Fruit fly (Drosophila melanogaster) whole organism, embryonic: ENCODE data around the gene CG8097.

ENCODE experiments used
- CG11085 ChIP-seq: fragments of 200-800 bp; sonication (Bioruptor generic); IDR thresholded peaks from 2 replicates; pipeline ENCODE4 v1.3.6; 2022; ENCODE audit warnings: missing biosample characterization, missing genetic modification characterization
- CG11093 ChIP-seq: fragments of 200-800 bp; sonication (Bioruptor generic); IDR thresholded peaks from 3 replicates; pipeline ENCODE4 v1.3.6; 2022; ENCODE audit warnings: missing biosample characterization, missing genetic modification characterization
- CG11398 ChIP-seq: fragments of 200-800 bp; sonication (Bioruptor generic); optimal IDR thresholded peaks from 2 replicates; lab custom pipeline; 2016; ENCODE audit warnings: missing biosample characterization, missing genetic modification characterization
- CG12299 ChIP-seq: fragments of 200-800 bp; sonication (Bioruptor generic); optimal IDR thresholded peaks from 2 replicates; lab custom pipeline; 2018; ENCODE audit warnings: missing biosample characterization, mild to moderate bottlenecking, missing genetic modification characterization
- CG12744 ChIP-seq: fragments of 200-800 bp; sonication (Bioruptor generic); optimal IDR thresholded peaks from 2 replicates; lab custom pipeline; 2016; ENCODE audit warnings: missing biosample characterization, missing genetic modification characterization
- CG15269 ChIP-seq: fragments of 200-800 bp; sonication (Bioruptor generic); optimal IDR thresholded peaks from 2 replicates; lab custom pipeline; 2018; ENCODE audit warnings: missing biosample characterization, mild to moderate bottlenecking, missing genetic modification characterization, moderate library complexity
- CG1602 ChIP-seq: fragments of 200-800 bp; sonication (Bioruptor generic); optimal IDR thresholded peaks from 3 replicates; lab custom pipeline; 2016; ENCODE audit warnings: missing biosample characterization, missing genetic modification characterization
- CG18599 ChIP-seq: fragments of 200-800 bp; sonication (Bioruptor generic); optimal IDR thresholded peaks from 3 replicates; lab custom pipeline; 2017; ENCODE audit warnings: missing biosample characterization, missing genetic modification characterization, mild to moderate bottlenecking, moderate library complexity, missing genetic modification reagents
- CG2116 ChIP-seq: fragments of 200-800 bp; sonication (Bioruptor generic); optimal IDR thresholded peaks from 3 replicates; lab custom pipeline; 2018; ENCODE audit warnings: missing biosample characterization, mild to moderate bottlenecking, missing genetic modification characterization
- CG3163 ChIP-seq: fragments of 200-800 bp; sonication (Bioruptor generic); optimal IDR thresholded peaks from 3 replicates; lab custom pipeline; 2016; ENCODE audit warnings: missing biosample characterization, missing genetic modification characterization
- CG4617 ChIP-seq: fragments of 200-800 bp; sonication (Bioruptor generic); optimal IDR thresholded peaks from 3 replicates; lab custom pipeline; 2016; ENCODE audit warnings: missing biosample characterization, missing genetic modification characterization, borderline replicate concordance
- CG6175 ChIP-seq: fragments of 200-800 bp; sonication (Bioruptor generic); IDR thresholded peaks from 3 replicates; pipeline ENCODE4 v1.3.6; 2022; ENCODE audit warnings: missing biosample characterization, missing genetic modification characterization
- CG6654 ChIP-seq: fragments of 200-800 bp; sonication (Bioruptor generic); optimal IDR thresholded peaks from 2 replicates; lab custom pipeline; 2017; ENCODE audit warnings: missing biosample characterization, mild to moderate bottlenecking, missing genetic modification characterization
- CG6689 ChIP-seq: fragments of 200-800 bp; sonication (Bioruptor generic); IDR thresholded peaks from 2 replicates; pipeline ENCODE4 v1.3.6; 2022; ENCODE audit warnings: missing biosample characterization, missing genetic modification characterization
- CG7372 ChIP-seq: fragments of 200-800 bp; sonication (Bioruptor generic); IDR thresholded peaks from 2 replicates; pipeline ENCODE4 v1.3.6; 2022; ENCODE audit warnings: missing biosample characterization, missing genetic modification characterization
- CG7556 ChIP-seq: fragments of 200-800 bp; sonication (Bioruptor generic); optimal IDR thresholded peaks from 2 replicates; lab custom pipeline; 2017; ENCODE audit warnings: missing biosample characterization, mild to moderate bottlenecking, missing genetic modification characterization
- CG7839 ChIP-seq: fragments of 200-800 bp; sonication (Bioruptor generic); optimal IDR thresholded peaks from 3 replicates; lab custom pipeline; 2018; ENCODE audit warnings: missing biosample characterization, mild to moderate bottlenecking, missing genetic modification characterization, moderate library complexity
- CG7987 ChIP-seq: fragments of 200-800 bp; sonication (Bioruptor generic); optimal IDR thresholded peaks from 2 replicates; lab custom pipeline; 2018; ENCODE audit warnings: missing biosample characterization, mild to moderate bottlenecking, missing genetic modification characterization, moderate library complexity
- CG9817 ChIP-seq: fragments of 200-800 bp; sonication (Bioruptor generic); optimal IDR thresholded peaks from 2 replicates; lab custom pipeline; 2018; ENCODE audit warnings: missing biosample characterization, mild to moderate bottlenecking, missing genetic modification characterization, moderate library complexity
- CG9932 ChIP-seq: fragments of 200-800 bp; sonication (Bioruptor generic); IDR thresholded peaks from 2 replicates; pipeline ENCODE4 v1.3.6; 2022; ENCODE audit warnings: missing biosample characterization, missing genetic modification characterization
- CkIIα-i1 ChIP-seq: fragments of 200-800 bp; sonication (Bioruptor generic); IDR thresholded peaks from 2 replicates; pipeline ENCODE4 v1.3.6; 2022; ENCODE audit warnings: missing biosample characterization, missing genetic modification characterization
- D19A ChIP-seq: fragments of 200-800 bp; optimal IDR thresholded peaks from 3 replicates; lab custom pipeline; 2019; ENCODE audit warnings: missing biosample characterization, mild to moderate bottlenecking, missing genetic modification characterization, moderate library complexity
- Dref ChIP-seq: fragments of 200-800 bp; sonication (Bioruptor generic); IDR thresholded peaks from 2 replicates; pipeline ENCODE4 v1.3.6; 2022; ENCODE audit warnings: missing biosample characterization, missing genetic modification characterization
- Gug ChIP-seq: fragments of 200-800 bp; sonication (Bioruptor generic); IDR thresholded peaks from 4 replicates; pipeline ENCODE4 v1.3.6; 2022; ENCODE audit warnings: missing biosample characterization, missing genetic modification characterization
- H15 ChIP-seq: fragments of 200-800 bp; sonication (Bioruptor generic); IDR thresholded peaks from 3 replicates; pipeline ENCODE4 v1.3.6; 2022; ENCODE audit warnings: missing biosample characterization, missing genetic modification characterization
- Hsf ChIP-seq: fragments of 200-800 bp; sonication (Bioruptor generic); optimal IDR thresholded peaks from 3 replicates; lab custom pipeline; 2016; ENCODE audit warnings: missing biosample characterization, missing genetic modification characterization
- Pdp1 ChIP-seq, 2 experiments: fragments of 200-800 bp; sonication (Bioruptor generic); optimal IDR thresholded peaks; 3 replicates each; lab custom pipeline; 2016; ENCODE audit warnings: missing biosample characterization in 2 of 2, missing genetic modification characterization in 2 of 2, mild to moderate bottlenecking in 1 of 2, moderate library complexity in 1 of 2
- Ptx1 ChIP-seq: fragments of 200-800 bp; sonication (Bioruptor generic); IDR thresholded peaks from 2 replicates; pipeline ENCODE4 v1.3.6; 2022; ENCODE audit warnings: missing biosample characterization, missing genetic modification characterization
- Sox102F ChIP-seq: fragments of 200-800 bp; sonication (Bioruptor generic); optimal IDR thresholded peaks from 2 replicates; lab custom pipeline; 2018; ENCODE audit warnings: missing biosample characterization, mild to moderate bottlenecking, missing genetic modification characterization, moderate library complexity
- Taf1 ChIP-seq: fragments of 200-800 bp; sonication (Bioruptor generic); IDR thresholded peaks from 2 replicates; pipeline ENCODE4 v1.3.6; 2022; ENCODE audit warnings: missing biosample characterization, missing genetic modification characterization
- Trl ChIP-seq, 3 experiments: fragments of >200 bp in 2 of 3; fragments of 200-800 bp in 1 of 3; sonication (Bioruptor generic) in 1 of 3; optimal IDR thresholded peaks; 2 replicates in 1 of 3; 3 replicates in 2 of 3; lab custom pipeline; 2016 to 2017; ENCODE audit warnings: missing biosample characterization in 1 of 3, missing genetic modification characterization in 1 of 3
- bigmax ChIP-seq: fragments of 200-800 bp; sonication (Bioruptor generic); optimal IDR thresholded peaks from 2 replicates; lab custom pipeline; 2018; ENCODE audit warnings: missing biosample characterization, mild to moderate bottlenecking, missing genetic modification characterization
- bsh ChIP-seq, 2 experiments: fragments of 200-800 bp; sonication (Bioruptor generic); optimal IDR thresholded peaks; 2 replicates each; lab custom pipeline; 2017 to 2018; ENCODE audit warnings: mild to moderate bottlenecking in 2 of 2, missing biosample characterization in 2 of 2, missing genetic modification characterization in 2 of 2, moderate library complexity in 1 of 2
- chif ChIP-seq, 2 experiments: fragments of 200-800 bp; sonication (Bioruptor generic); optimal IDR thresholded peaks; 3 replicates each; lab custom pipeline; 2016; ENCODE audit warnings: missing biosample characterization in 2 of 2, missing genetic modification characterization in 2 of 2
- croc ChIP-seq: fragments of 200-800 bp; sonication (Bioruptor generic); conservative IDR thresholded peaks from 3 replicates; pipeline ENCODE4 v1.3.6; 2022; ENCODE audit warnings: missing biosample characterization, missing genetic modification characterization
- eve ChIP-seq, 2 experiments: fragments of >200 bp; optimal IDR thresholded peaks; 2 replicates each; lab custom pipeline; 2017; ENCODE audit warnings: missing biosample characterization in 2 of 2, missing genetic modification characterization in 2 of 2
- grau ChIP-seq: fragments of 200-800 bp; optimal IDR thresholded peaks from 3 replicates; lab custom pipeline; 2019; ENCODE audit warnings: missing biosample characterization, mild to moderate bottlenecking, missing genetic modification characterization, moderate library complexity
- lmd ChIP-seq: fragments of 200-800 bp; sonication (Bioruptor generic); IDR thresholded peaks from 2 replicates; pipeline ENCODE4 v1.3.6; 2022; ENCODE audit warnings: missing biosample characterization, missing genetic modification characterization
- nerfin-1 ChIP-seq: fragments of 200-800 bp; sonication (Bioruptor generic); optimal IDR thresholded peaks from 3 replicates; lab custom pipeline; 2019; ENCODE audit warnings: missing biosample characterization, mild to moderate bottlenecking, missing genetic modification characterization, moderate library complexity
- sd ChIP-seq: fragments of 200-800 bp; sonication (Bioruptor generic); optimal IDR thresholded peaks from 3 replicates; lab custom pipeline; 2018; ENCODE audit warnings: missing biosample characterization, mild to moderate bottlenecking, missing genetic modification characterization, moderate library complexity
- sisA ChIP-seq: fragments of 200-800 bp; sonication (Bioruptor generic); IDR thresholded peaks from 2 replicates; pipeline ENCODE4 v1.3.6; 2022; ENCODE audit warnings: missing biosample characterization, missing genetic modification characterization
- slbo ChIP-seq: fragments of 200-800 bp; sonication (Bioruptor generic); IDR thresholded peaks from 2 replicates; pipeline ENCODE4 v1.3.6; 2022; ENCODE audit warnings: missing biosample characterization, missing genetic modification characterization
- ssp ChIP-seq: fragments of 200-800 bp; sonication (Bioruptor generic); IDR thresholded peaks from 2 replicates; pipeline ENCODE4 v1.3.6; 2022; ENCODE audit warnings: missing biosample characterization, missing genetic modification characterization
- stc ChIP-seq: fragments of 200-800 bp; sonication (Bioruptor generic); IDR thresholded peaks from 2 replicates; pipeline ENCODE4 v1.3.6; 2022; ENCODE audit warnings: missing biosample characterization, missing genetic modification characterization
- tio ChIP-seq: fragments of 200-800 bp; sonication (Bioruptor generic); optimal IDR thresholded peaks from 2 replicates; lab custom pipeline; 2017; ENCODE audit warnings: missing biosample characterization, missing genetic modification characterization, inconsistent platforms
- vvl ChIP-seq: fragments of 200-800 bp; sonication (Bioruptor generic); IDR thresholded peaks from 2 replicates; pipeline ENCODE4 v1.3.6; 2022; ENCODE audit warnings: missing biosample characterization, missing genetic modification characterization
- zfh1 ChIP-seq: fragments of 200-800 bp; sonication (Bioruptor generic); IDR thresholded peaks from 3 replicates; pipeline ENCODE4 v1.3.6; 2022; ENCODE audit warnings: missing biosample characterization, missing genetic modification characterization

CG8097 gene

dm6 chrX:15594230-15594857 lies 11.4 kb downstream of the CG8097 start (continued):
- TF ChIP-seq bigmax (GFP tag; lab: Kevin White, UChicago) (no peak), CG11093 (GFP tag; lab: Robert Waterston, UW) (0 out of 3 replicates have a peak, but pooled peaks have one; percentile 10), lmd (peak; percentile 56; the same call in 1 of the 2 replicates), Hsf (GFP tag; lab: Kevin White, UChicago) (peak; percentile 30), chif (GFP tag; optimal IDR thresholded peaks at IDR 0.05; lab: Kevin White, UChicago) (peak in 1 of 2 experiments; percentile 41), slbo (GFP tag; lab: Robert Waterston, UW) (peak; percentile 79), CG6654 (GFP tag; lab: Kevin White, UChicago) (no peak), bsh (GFP tag; optimal IDR thresholded peaks at IDR 0.05; lab: Kevin White, UChicago) (peak in 1 of 2 experiments; percentile 2), sisA (GFP tag; lab: Robert Waterston, UW) (peak; percentile 64), CG12744 (no peak), sd (peak; percentile 28), CG7987 (GFP tag; lab: Kevin White, UChicago) (no peak), Sox102F (GFP tag; lab: Kevin White, UChicago) (peak; percentile 52), CG4617 (no peak), H15 (peak; percentile 50; the same call in 1 of the 3 replicates), CG6175 (GFP tag; lab: Robert Waterston, UW) (peak; percentile 20; the same call in 1 of the 3 replicates), vvl (GFP tag; lab: Robert Waterston, UW) (peak; percentile 70), CG11398 (GFP tag; lab: Kevin White, UChicago) (no peak), CG6689 (no peak), CkIIα-i1 (GFP tag; lab: Robert Waterston, UW) (no peak), croc (peak; percentile 12; the same call in 1 of the 3 replicates), eve (GFP tag; optimal IDR thresholded peaks at IDR 0.05; lab: Kevin White, UChicago) (no peak), tio (GFP tag; lab: Kevin White, UChicago) (no peak), CG15269 (tag; lab: Kevin White, UChicago) (no peak), CG12299 (no peak), CG1602 (GFP tag; lab: Kevin White, UChicago) (peak; percentile 36), zfh1 (peak; percentile 76; the same call in 2 of the 3 replicates), Ptx1 (peak; percentile 73), CG7556 (GFP tag; lab: Kevin White, UChicago) (no peak), D19A (tag; lab: Kevin White, UChicago) (peak; percentile 20), CG11085 (GFP tag; lab: Robert Waterston, UW) (peak; percentile 61; the same call in 1 of the 2 replicates), Gug (GFP tag; lab: Robert Waterston, UW) (no peak; the same call in 3 of the 4 replicates), nerfin-1 (no peak), Trl (optimal IDR thresholded peaks at IDR 0.05; lab: Kevin White, UChicago) (peak in 1 of 2 experiments; percentile 24), Trl (GFP tag; optimal IDR thresholded peaks at IDR 0.05; lab: Kevin White, UChicago) (no peak), ssp (0 out of 2 replicates have a peak, but pooled peaks have one; percentile 15), stc (GFP tag; lab: Robert Waterston, UW) (0 out of 2 replicates have a peak, but pooled peaks have one; percentile 5), CG9932 (GFP tag; lab: Robert Waterston, UW) (peak; percentile 78), CG18599 (no peak), Pdp1 (GFP tag; optimal IDR thresholded peaks at IDR 0.05; lab: Kevin White, UChicago) (peak in 1 of 2 experiments; percentile 13), CG9817 (tag; lab: Kevin White, UChicago) (peak; percentile 49), Dref (no peak), grau (tag; lab: Kevin White, UChicago) (peak; percentile 26), Taf1 (GFP tag; lab: Robert Waterston, UW) (peak; percentile 34; the same call in 1 of the 2 replicates), CG7372 (GFP tag; lab: Robert Waterston, UW) (no peak), CG3163 (GFP tag; lab: Kevin White, UChicago) (no peak), CG7839 (tag; lab: Kevin White, UChicago) (peak; percentile 51), CG2116 (no peak)
- TF ChIP-seq, all 482 proteins: peak for 133
